Fruit fly (Drosophila melanogaster) whole organism, pupa: ENCODE data around the gene CG32284.

ENCODE experiments used
- CG10348 ChIP-seq: fragments of 200-800 bp; sonication (Bioruptor generic); IDR thresholded peaks from 2 replicates; pipeline ENCODE4 v1.3.6; 2022; ENCODE audit warnings: missing biosample characterization, missing genetic modification characterization
- CG12605 ChIP-seq: fragments of 200-800 bp; sonication (Bioruptor generic); IDR thresholded peaks from 2 replicates; pipeline ENCODE4 v1.3.6; 2022; ENCODE audit warnings: missing biosample characterization, missing genetic modification characterization
- CG13204 ChIP-seq: fragments of 200-800 bp; sonication (Bioruptor generic); optimal IDR thresholded peaks from 2 replicates; lab custom pipeline; 2018; ENCODE audit warnings: missing biosample characterization, mild to moderate bottlenecking, missing genetic modification characterization, moderate library complexity
- CG14655 ChIP-seq: fragments of 200-800 bp; sonication (Bioruptor generic); optimal IDR thresholded peaks from 3 replicates; lab custom pipeline; 2017; ENCODE audit warnings: mild to moderate bottlenecking, missing biosample characterization, missing genetic modification reagents, missing genetic modification characterization
- CG15710 ChIP-seq: fragments of 200-800 bp; sonication (Bioruptor generic); optimal IDR thresholded peaks from 2 replicates; lab custom pipeline; 2018; ENCODE audit warnings: missing biosample characterization, mild to moderate bottlenecking, missing genetic modification characterization, moderate library complexity
- CG17806 ChIP-seq: fragments of 200-800 bp; sonication (Bioruptor generic); optimal IDR thresholded peaks from 2 replicates; lab custom pipeline; 2018; ENCODE audit warnings: missing biosample characterization, mild to moderate bottlenecking, missing genetic modification characterization, moderate library complexity
- CG32121 ChIP-seq: fragments of 200-800 bp; sonication (Bioruptor generic); IDR thresholded peaks from 2 replicates; pipeline ENCODE4 v1.3.6; 2022; ENCODE audit warnings: missing biosample characterization, missing genetic modification characterization
- CG34367 ChIP-seq: fragments of 200-800 bp; sonication (Bioruptor generic); optimal IDR thresholded peaks from 2 replicates; lab custom pipeline; 2018; ENCODE audit warnings: missing biosample characterization, mild to moderate bottlenecking, missing genetic modification characterization
- CG4496 ChIP-seq: fragments of 200-800 bp; sonication (Bioruptor generic); IDR thresholded peaks from 3 replicates; pipeline ENCODE4 v1.3.6; 2022; ENCODE audit warnings: missing biosample characterization, missing genetic modification characterization
- CG8159 ChIP-seq: fragments of 200-800 bp; sonication (Bioruptor generic); optimal IDR thresholded peaks from 3 replicates; lab custom pipeline; 2018; ENCODE audit warnings: missing biosample characterization, mild to moderate bottlenecking, missing genetic modification characterization, moderate library complexity
- CG8301 ChIP-seq: fragments of 200-800 bp; sonication (Bioruptor generic); optimal IDR thresholded peaks from 2 replicates; lab custom pipeline; 2018; ENCODE audit warnings: missing biosample characterization, mild to moderate bottlenecking, missing genetic modification characterization
- CG9948 ChIP-seq: fragments of 200-800 bp; sonication (Bioruptor generic); optimal IDR thresholded peaks from 2 replicates; lab custom pipeline; 2018; ENCODE audit warnings: missing biosample characterization, mild to moderate bottlenecking, missing genetic modification characterization, moderate library complexity
- D1 ChIP-seq: fragments of 200-800 bp; sonication (Bioruptor generic); optimal IDR thresholded peaks from 2 replicates; lab custom pipeline; 2018; ENCODE audit warnings: missing biosample characterization, mild to moderate bottlenecking, missing genetic modification characterization, moderate library complexity
- EcR ChIP-seq: fragments of 200-800 bp; sonication (Bioruptor generic); optimal IDR thresholded peaks from 3 replicates; lab custom pipeline; 2019; ENCODE audit warnings: missing biosample characterization, missing genetic modification characterization, mild to moderate bottlenecking, moderate library complexity, missing genetic modification reagents
- Ets98B ChIP-seq: fragments of 200-800 bp; sonication (Bioruptor generic); IDR thresholded peaks from 2 replicates; pipeline ENCODE4 v1.3.6; 2022; ENCODE audit warnings: missing biosample characterization, missing genetic modification characterization
- Pif1A ChIP-seq: fragments of 200-800 bp; sonication (Bioruptor generic); optimal IDR thresholded peaks from 3 replicates; lab custom pipeline; 2016; ENCODE audit warnings: missing biosample characterization, missing genetic modification characterization
- Pif1B ChIP-seq: fragments of 200-800 bp; sonication (Bioruptor generic); optimal IDR thresholded peaks from 3 replicates; lab custom pipeline; 2016; ENCODE audit warnings: missing biosample characterization, missing genetic modification characterization
- Snoo ChIP-seq: fragments of 200-800 bp; sonication (Bioruptor generic); optimal IDR thresholded peaks from 3 replicates; lab custom pipeline; 2017; ENCODE audit warnings: missing biosample characterization, mild to moderate bottlenecking, missing genetic modification characterization, inconsistent platforms
- fd96Ca ChIP-seq: fragments of 200-800 bp; sonication (Bioruptor generic); IDR thresholded peaks from 3 replicates; pipeline ENCODE4 v1.3.6; 2022; ENCODE audit warnings: missing biosample characterization, missing genetic modification characterization
- gl ChIP-seq: fragments of 200-800 bp; sonication (Bioruptor generic); optimal IDR thresholded peaks from 2 replicates; lab custom pipeline; 2018; ENCODE audit warnings: missing biosample characterization, mild to moderate bottlenecking, missing genetic modification characterization
- rn ChIP-seq: fragments of 200-800 bp; sonication (Bioruptor generic); IDR thresholded peaks from 2 replicates; pipeline ENCODE4 v1.3.6; 2022; ENCODE audit warnings: missing biosample characterization, missing genetic modification characterization

The CG32284 gene

dm6 chr3L:3203062-3203461 is 16.6 kb downstream of the CG32284 start, which contains the start of gene CG32271:
Gene CG32271 (minus strand): TSS chr3L:3203162.
- no peak for TF ChIP-seq CG10348 (GFP tag; lab: Robert Waterston, UW)
- TF ChIP-seq gl (tag; lab: Kevin White, UChicago): no peak
- TF ChIP-seq Snoo (tag; lab: Kevin White, UChicago): no peak
- TF ChIP-seq CG15710 (tag; lab: Kevin White, UChicago): no peak
- no peak for TF ChIP-seq CG13204
- no peak for TF ChIP-seq CG34367 (tag; lab: Kevin White, UChicago)
- TF ChIP-seq CG32121 (GFP tag; lab: Robert Waterston, UW): no peak
- TF ChIP-seq EcR (GFP tag; lab: Kevin White, UChicago): no peak
- no peak for TF ChIP-seq fd96Ca
- no peak for TF ChIP-seq CG9948 (tag; lab: Kevin White, UChicago)
- no peak for TF ChIP-seq CG12605
- TF ChIP-seq, all 21 proteins: peak for 0

DNA sequence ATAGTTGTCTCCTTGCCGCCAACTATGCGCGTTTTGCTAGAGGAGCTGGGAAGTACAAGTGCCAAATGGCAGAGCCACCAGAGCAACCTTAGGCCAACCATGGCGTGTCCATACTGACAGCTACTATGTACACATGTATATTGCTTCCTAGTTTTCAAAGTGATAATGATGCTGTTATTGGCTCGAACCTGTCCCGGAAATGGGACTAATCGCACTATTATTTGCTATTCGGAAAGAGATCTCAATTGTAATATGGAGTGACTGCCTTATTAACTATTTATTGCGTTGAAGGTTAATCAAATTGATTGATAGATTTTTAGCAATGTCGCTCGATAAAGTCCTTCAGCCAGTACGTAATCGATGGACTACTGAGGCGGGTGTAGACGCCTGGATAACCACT is 17.9 kb downstream of the CG32284 start, which contains the start of gene CG33159:
CG33159 (minus strand) TSS at position 101 of the 400 bp plus-strand sequence.
- TF ChIP-seq CG12605: no peak
- no peak for TF ChIP-seq CG8301 (tag; lab: Kevin White, UChicago)
- TF ChIP-seq, all 21 proteins: peak for 0

dm6 chr3L:3205349-3205748 is 18.9 kb downstream of the CG32284 start, which contains the start of gene CG32277:
Gene CG32277 (minus strand): TSS chr3L:3205449.
- TF ChIP-seq CG34367 (tag; lab: Kevin White, UChicago) (no peak), CG13204 (no peak), EcR (GFP tag; lab: Kevin White, UChicago) (no peak), Ets98B (GFP tag; lab: Robert Waterston, UW) (no peak), CG15710 (tag; lab: Kevin White, UChicago) (no peak), CG10348 (GFP tag; lab: Robert Waterston, UW) (no peak), CG12605 (no peak), CG14655 (GFP tag; lab: Kevin White, UChicago) (no peak), rn (GFP tag; lab: Robert Waterston, UW) (no peak), CG9948 (tag; lab: Kevin White, UChicago) (no peak), Pif1B (GFP tag; lab: Kevin White, UChicago) (no peak), CG8159 (tag; lab: Kevin White, UChicago) (no peak), CG17806 (tag; lab: Kevin White, UChicago) (no peak), fd96Ca (no peak), Pif1A (GFP tag; lab: Kevin White, UChicago) (no peak), CG32121 (GFP tag; lab: Robert Waterston, UW) (no peak), D1 (tag; lab: Kevin White, UChicago) (no peak), gl (tag; lab: Kevin White, UChicago) (no peak), Snoo (tag; lab: Kevin White, UChicago) (no peak)

dm6 chr3L:3206263-3206662 is 19.8 kb downstream of the CG32284 start, which contains the start of gene CG33160:
Gene CG33160 (minus strand): TSS chr3L:3206363.
- no peak for TF ChIP-seq D1 (tag; lab: Kevin White, UChicago)
- no peak for TF ChIP-seq CG4496 (GFP tag; lab: Robert Waterston, UW)
- TF ChIP-seq CG13204: no peak
- no peak for TF ChIP-seq CG15710 (tag; lab: Kevin White, UChicago)
- TF ChIP-seq rn (GFP tag; lab: Robert Waterston, UW): no peak
- no peak for TF ChIP-seq CG9948 (tag; lab: Kevin White, UChicago)
- TF ChIP-seq Snoo (tag; lab: Kevin White, UChicago): no peak
- no peak for TF ChIP-seq CG10348 (GFP tag; lab: Robert Waterston, UW)
- no peak for TF ChIP-seq fd96Ca
- no peak for TF ChIP-seq CG17806 (tag; lab: Kevin White, UChicago)
- TF ChIP-seq EcR (GFP tag; lab: Kevin White, UChicago): no peak
- TF ChIP-seq CG14655 (GFP tag; lab: Kevin White, UChicago): no peak

DNA sequence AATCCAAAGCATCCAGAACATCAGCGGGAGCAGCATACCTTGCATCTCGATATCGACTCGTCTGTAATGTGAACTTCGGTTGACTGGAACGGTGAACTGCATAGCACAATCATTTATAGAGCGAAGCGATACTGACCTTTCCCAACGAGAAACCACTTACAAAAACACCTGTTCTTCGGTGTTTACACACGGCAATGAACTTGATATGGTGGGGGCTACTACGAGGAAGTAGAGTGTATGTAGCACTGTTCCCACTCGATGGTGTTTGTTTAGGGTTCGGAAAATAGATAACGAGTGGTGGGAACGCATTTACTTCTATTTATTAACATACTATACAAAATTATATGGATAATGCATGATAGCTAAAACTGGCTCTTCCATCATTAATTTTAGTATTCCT is 22.4 kb downstream of the CG32284 start, which contains the start of the genes CG32269 and CG32270:
CG32269 (minus strand) TSS at position 91 of the 400 bp plus-strand sequence.
CG32270 (minus strand) TSS at position 91 of the 400 bp plus-strand sequence.
- no peak for TF ChIP-seq rn (GFP tag; lab: Robert Waterston, UW)
- TF ChIP-seq CG32121 (GFP tag; lab: Robert Waterston, UW): no peak
- no peak for TF ChIP-seq CG15710 (tag; lab: Kevin White, UChicago)
- TF ChIP-seq Pif1A (GFP tag; lab: Kevin White, UChicago): no peak
- TF ChIP-seq EcR (GFP tag; lab: Kevin White, UChicago): no peak
- TF ChIP-seq CG13204: no peak
- TF ChIP-seq fd96Ca: no peak
- no peak for TF ChIP-seq D1 (tag; lab: Kevin White, UChicago)
- TF ChIP-seq CG14655 (GFP tag; lab: Kevin White, UChicago): no peak
- TF ChIP-seq CG4496 (GFP tag; lab: Robert Waterston, UW): no peak
- TF ChIP-seq CG8159 (tag; lab: Kevin White, UChicago): no peak
- no peak for TF ChIP-seq CG8301 (tag; lab: Kevin White, UChicago)
- TF ChIP-seq CG10348 (GFP tag; lab: Robert Waterston, UW): no peak
- no peak for TF ChIP-seq CG12605
- TF ChIP-seq Pif1B (GFP tag; lab: Kevin White, UChicago): no peak
- TF ChIP-seq Ets98B (GFP tag; lab: Robert Waterston, UW): no peak
- no peak for TF ChIP-seq gl (tag; lab: Kevin White, UChicago)
- no peak for TF ChIP-seq Snoo (tag; lab: Kevin White, UChicago)
- TF ChIP-seq CG34367 (tag; lab: Kevin White, UChicago): no peak

DNA sequence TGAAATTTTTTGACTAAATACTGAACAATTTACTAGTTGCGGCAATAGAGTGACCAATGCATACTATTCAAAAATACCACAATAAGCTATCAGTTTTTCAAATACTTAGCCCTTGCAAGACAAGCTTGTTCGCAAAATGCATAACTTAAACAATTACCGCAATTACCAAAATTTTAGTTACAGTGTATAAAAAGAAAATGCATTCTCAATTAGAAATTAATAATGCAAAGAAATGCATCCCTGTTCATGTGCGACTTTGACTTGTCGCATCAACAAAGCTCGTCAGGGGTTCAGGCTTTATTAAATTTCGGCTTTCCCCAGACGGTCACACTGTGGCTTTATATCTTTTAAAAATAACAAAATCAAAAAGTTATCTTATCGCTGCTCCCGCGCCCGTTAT is 32.4 kb downstream of the CG32284 start, which contains the start of the genes hob and nSMase:
hob (minus strand) TSS at position 62 of the 400 bp plus-strand sequence.
nSMase (plus strand) TSS at position 298 of the 400 bp plus-strand sequence.
- TF ChIP-seq CG9948 (tag; lab: Kevin White, UChicago) (no peak), CG17806 (tag; lab: Kevin White, UChicago) (no peak), rn (GFP tag; lab: Robert Waterston, UW) (no peak), CG8301 (tag; lab: Kevin White, UChicago) (no peak), Ets98B (GFP tag; lab: Robert Waterston, UW) (no peak), CG14655 (GFP tag; lab: Kevin White, UChicago) (no peak), CG8159 (tag; lab: Kevin White, UChicago) (no peak), Snoo (tag; lab: Kevin White, UChicago) (no peak), fd96Ca (no peak), CG34367 (tag; lab: Kevin White, UChicago) (no peak), CG13204 (no peak), CG15710 (tag; lab: Kevin White, UChicago) (no peak), Pif1B (GFP tag; lab: Kevin White, UChicago) (no peak), EcR (GFP tag; lab: Kevin White, UChicago) (no peak), CG4496 (GFP tag; lab: Robert Waterston, UW) (no peak), Pif1A (GFP tag; lab: Kevin White, UChicago) (no peak), gl (tag; lab: Kevin White, UChicago) (no peak)
